Fruit fly (Drosophila melanogaster) whole organism, prepupa: ENCODE measurements around the gene ymp.

Experiments
- Blimp-1 ChIP-seq: fragments of 200-800 bp; sonication (Bioruptor generic); optimal IDR thresholded peaks from 3 replicates; lab custom pipeline; 2017; ENCODE audit warnings: missing biosample characterization, missing genetic modification characterization, mild to moderate bottlenecking, moderate library complexity, missing genetic modification reagents
- CG10631 ChIP-seq: fragments of 200-800 bp; sonication (Bioruptor generic); optimal IDR thresholded peaks from 2 replicates; lab custom pipeline; 2016; ENCODE audit warnings: missing biosample characterization, missing genetic modification characterization
- CG10669 ChIP-seq: fragments of 200-800 bp; sonication (Bioruptor generic); optimal IDR thresholded peaks from 3 replicates; lab custom pipeline; 2018; ENCODE audit warnings: missing biosample characterization, mild to moderate bottlenecking, missing genetic modification characterization, moderate library complexity
- CG11294 ChIP-seq: fragments of 200-800 bp; sonication (Bioruptor generic); IDR thresholded peaks from 2 replicates; pipeline ENCODE4 v1.3.6; 2022; ENCODE audit warnings: missing biosample characterization, missing genetic modification characterization
- CG11762 ChIP-seq: fragments of 200-800 bp; sonication (Bioruptor generic); optimal IDR thresholded peaks from 3 replicates; lab custom pipeline; 2016; ENCODE audit warnings: missing biosample characterization, missing genetic modification characterization; ENCODE audit not compliant: insufficient read depth
- CG15336 ChIP-seq: fragments of 200-800 bp; sonication (Bioruptor generic); IDR thresholded peaks from 2 replicates; pipeline ENCODE4 v1.3.6; 2022; ENCODE audit warnings: missing biosample characterization, missing genetic modification characterization
- CG1621 ChIP-seq: fragments of 200-800 bp; sonication (Bioruptor generic); optimal IDR thresholded peaks from 3 replicates; lab custom pipeline; 2018; ENCODE audit warnings: missing biosample characterization, mild to moderate bottlenecking, missing genetic modification characterization
- CG16779 ChIP-seq: fragments of 200-800 bp; sonication (Bioruptor generic); optimal IDR thresholded peaks from 3 replicates; lab custom pipeline; 2017; ENCODE audit warnings: missing biosample characterization, mild to moderate bottlenecking, missing genetic modification characterization
- CG3032 ChIP-seq: fragments of 200-800 bp; optimal IDR thresholded peaks from 2 replicates; lab custom pipeline; 2019; ENCODE audit warnings: missing biosample characterization, mild to moderate bottlenecking, missing genetic modification characterization, moderate library complexity
- CG31627 ChIP-seq: fragments of 200-800 bp; sonication (Bioruptor generic); optimal IDR thresholded peaks from 3 replicates; lab custom pipeline; 2016; ENCODE audit warnings: missing biosample characterization, missing genetic modification characterization
- CG32006 ChIP-seq: fragments of 200-800 bp; sonication (Bioruptor generic); optimal IDR thresholded peaks from 3 replicates; lab custom pipeline; 2017; ENCODE audit warnings: missing biosample characterization, mild to moderate bottlenecking, missing genetic modification characterization
- CG3919 ChIP-seq: fragments of 200-800 bp; sonication (Bioruptor generic); optimal IDR thresholded peaks from 3 replicates; lab custom pipeline; 2016; ENCODE audit warnings: missing biosample characterization, missing genetic modification characterization
- CG6163 ChIP-seq: fragments of 200-800 bp; sonication (Bioruptor generic); IDR thresholded peaks from 3 replicates; pipeline ENCODE4 v1.3.6; 2022; ENCODE audit warnings: missing biosample characterization, missing genetic modification characterization
- CG6276 ChIP-seq: fragments of 200-800 bp; sonication (Bioruptor generic); optimal IDR thresholded peaks from 2 replicates; lab custom pipeline; 2017; ENCODE audit warnings: missing biosample characterization, mild to moderate bottlenecking, missing genetic modification characterization
- CG6792 ChIP-seq: fragments of 200-800 bp; sonication (Bioruptor generic); optimal IDR thresholded peaks from 3 replicates; lab custom pipeline; 2016; ENCODE audit warnings: missing biosample characterization, missing genetic modification characterization
- CG6808 ChIP-seq: fragments of 200-800 bp; sonication (Bioruptor generic); optimal IDR thresholded peaks from 3 replicates; lab custom pipeline; 2017; ENCODE audit warnings: missing biosample characterization, missing genetic modification characterization, mild to moderate bottlenecking, moderate library complexity, missing genetic modification reagents
- CG6854 ChIP-seq: fragments of 200-800 bp; sonication (Bioruptor generic); optimal IDR thresholded peaks from 2 replicates; lab custom pipeline; 2017; ENCODE audit warnings: missing biosample characterization, mild to moderate bottlenecking, missing genetic modification characterization
- CG7368 ChIP-seq: fragments of 200-800 bp; sonication (Bioruptor generic); optimal IDR thresholded peaks from 3 replicates; lab custom pipeline; 2016; ENCODE audit warnings: missing biosample characterization, missing genetic modification characterization
- CG8119 ChIP-seq: fragments of 200-800 bp; sonication (Bioruptor generic); IDR thresholded peaks from 3 replicates; pipeline ENCODE4 v1.3.6; 2022; ENCODE audit warnings: missing biosample characterization, missing genetic modification characterization
- CG8632 ChIP-seq: fragments of 200-800 bp; sonication (Bioruptor generic); optimal IDR thresholded peaks from 3 replicates; lab custom pipeline; 2016; ENCODE audit warnings: missing biosample characterization, missing genetic modification characterization
- Eip75B ChIP-seq: fragments of 200-800 bp; sonication (Bioruptor generic); optimal IDR thresholded peaks from 3 replicates; lab custom pipeline; 2016; ENCODE audit warnings: missing biosample characterization, missing genetic modification characterization
- Eip78C ChIP-seq: fragments of 200-800 bp; sonication (Bioruptor generic); peaks from one replicate; lab custom pipeline; 2016; ENCODE audit warnings: missing biosample characterization, missing genetic modification characterization
- Ets96B ChIP-seq: fragments of 200-800 bp; optimal IDR thresholded peaks from 2 replicates; lab custom pipeline; 2019; ENCODE audit warnings: missing biosample characterization, mild to moderate bottlenecking, missing genetic modification characterization, moderate library complexity
- Gug ChIP-seq: fragments of 200-800 bp; sonication (Bioruptor generic); IDR thresholded peaks from 2 replicates; pipeline ENCODE4 v1.3.6; 2022; ENCODE audit warnings: missing biosample characterization, missing genetic modification characterization
- Hr38 ChIP-seq: sonication (Bioruptor generic); optimal IDR thresholded peaks from 2 replicates; lab custom pipeline; 2016; ENCODE audit warnings: missing biosample characterization, missing genetic modification characterization
- Hr39 ChIP-seq: fragments of 200-800 bp; sonication (Bioruptor generic); optimal IDR thresholded peaks from 2 replicates; lab custom pipeline; 2016; ENCODE audit warnings: missing biosample characterization, missing genetic modification characterization
- Met ChIP-seq: fragments of 200-800 bp; sonication (Bioruptor generic); optimal IDR thresholded peaks from 3 replicates; lab custom pipeline; 2016; ENCODE audit warnings: missing biosample characterization, missing genetic modification characterization
- Sox14 ChIP-seq: fragments of 200-800 bp; sonication (Bioruptor generic); optimal IDR thresholded peaks from 3 replicates; lab custom pipeline; 2016; ENCODE audit warnings: missing biosample characterization, missing genetic modification characterization
- Sox15 ChIP-seq: fragments of 200-800 bp; sonication (Bioruptor generic); optimal IDR thresholded peaks from 3 replicates; lab custom pipeline; 2016; ENCODE audit warnings: missing biosample characterization, missing genetic modification characterization
- achi ChIP-seq: fragments of 200-800 bp; sonication (Bioruptor generic); optimal IDR thresholded peaks from 3 replicates; lab custom pipeline; 2016; ENCODE audit warnings: missing biosample characterization, missing genetic modification characterization
- acj6 ChIP-seq: fragments of 200-800 bp; sonication (Bioruptor generic); optimal IDR thresholded peaks from 3 replicates; lab custom pipeline; 2016; ENCODE audit warnings: missing biosample characterization, missing genetic modification characterization
- cyc ChIP-seq: fragments of 200-800 bp; sonication (Bioruptor generic); optimal IDR thresholded peaks from 3 replicates; lab custom pipeline; 2016; ENCODE audit warnings: missing biosample characterization, missing genetic modification characterization
- dac ChIP-seq: fragments of 200-800 bp; sonication (Bioruptor generic); optimal IDR thresholded peaks from 2 replicates; lab custom pipeline; 2017; ENCODE audit warnings: missing biosample characterization, mild to moderate bottlenecking, missing genetic modification characterization
- dsx ChIP-seq: fragments of 200-800 bp; optimal IDR thresholded peaks from 3 replicates; lab custom pipeline; 2019; ENCODE audit warnings: missing biosample characterization, mild to moderate bottlenecking, missing genetic modification characterization, moderate library complexity; ENCODE audit not compliant: poor library complexity, severe bottlenecking
- eg ChIP-seq: fragments of 200-800 bp; sonication (Bioruptor generic); IDR thresholded peaks from 3 replicates; pipeline ENCODE4 v1.3.6; 2022; ENCODE audit warnings: missing biosample characterization, missing genetic modification characterization
- esn ChIP-seq: fragments of 200-800 bp; sonication (Bioruptor generic); optimal IDR thresholded peaks from 2 replicates; lab custom pipeline; 2016; ENCODE audit warnings: missing biosample characterization, mild to moderate bottlenecking, missing genetic modification characterization, moderate library complexity
- lz ChIP-seq: fragments of 200-800 bp; sonication (Bioruptor generic); optimal IDR thresholded peaks from 3 replicates; lab custom pipeline; 2016; ENCODE audit warnings: missing biosample characterization, missing genetic modification characterization
- pdm3 ChIP-seq: fragments of 200-800 bp; sonication (Bioruptor generic); optimal IDR thresholded peaks from 3 replicates; lab custom pipeline; 2016; ENCODE audit warnings: missing biosample characterization, missing genetic modification characterization
- salr ChIP-seq, 2 experiments: fragments of 200-800 bp; sonication (Bioruptor generic); optimal IDR thresholded peaks; 3 replicates each; lab custom pipeline; 2016 to 2018; ENCODE audit warnings: missing biosample characterization in 2 of 2, missing genetic modification characterization in 2 of 2, mild to moderate bottlenecking in 1 of 2
- spab ChIP-seq: fragments of 200-800 bp; sonication (Bioruptor generic); optimal IDR thresholded peaks from 2 replicates; lab custom pipeline; 2017; ENCODE audit warnings: missing biosample characterization, mild to moderate bottlenecking, missing genetic modification characterization, missing genetic modification reagents
- topi ChIP-seq: fragments of 200-800 bp; sonication (Bioruptor generic); optimal IDR thresholded peaks from 3 replicates; lab custom pipeline; 2016; ENCODE audit warnings: missing biosample characterization, missing genetic modification characterization
- vri ChIP-seq: fragments of 200-800 bp; sonication (Bioruptor generic); optimal IDR thresholded peaks from 3 replicates; lab custom pipeline; 2016; ENCODE audit warnings: missing biosample characterization, mild to moderate bottlenecking, missing genetic modification characterization

The ymp gene

DNA sequence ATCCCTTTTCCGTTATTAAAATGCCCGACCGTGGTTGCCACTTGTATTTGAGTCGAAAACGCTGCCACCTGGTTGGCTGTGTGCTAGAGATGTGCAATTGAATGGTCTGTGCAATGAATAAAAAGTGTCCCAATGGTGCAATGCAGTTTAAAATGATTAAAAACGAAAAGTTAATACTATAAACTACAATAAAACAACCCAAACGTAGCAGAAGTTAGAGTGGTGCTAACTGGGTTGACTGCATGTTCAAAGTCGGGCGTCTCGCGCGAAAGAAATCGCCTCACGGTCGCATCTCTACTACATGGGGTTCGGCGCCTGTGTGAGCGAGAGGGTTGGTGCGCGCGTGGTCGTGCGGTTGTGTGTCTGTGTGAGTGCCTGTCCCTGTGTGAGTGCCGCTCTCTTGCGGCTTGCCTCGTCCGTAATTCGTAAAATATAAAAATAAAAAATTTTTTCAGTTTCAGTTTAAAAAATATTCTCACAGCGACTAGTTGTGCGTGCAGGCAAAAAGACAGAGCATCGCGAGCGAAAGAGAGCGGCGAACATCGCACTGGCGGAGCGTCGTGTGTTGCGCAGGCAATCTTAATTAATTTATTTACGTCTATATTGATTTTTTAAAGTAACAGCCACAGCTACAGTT is 38.1 kb upstream of the ymp start (continued):
- TF ChIP-seq topi (GFP tag; lab: Kevin White, UChicago) (peak; percentile 85), CG6163 (GFP tag; lab: Robert Waterston, UW) (peak; percentile 86), pdm3 (GFP tag; lab: Kevin White, UChicago) (peak; percentile 88), achi (GFP tag; lab: Kevin White, UChicago) (peak; percentile 81), dac (GFP tag; lab: Kevin White, UChicago) (peak; percentile 85), Ets96B (peak; percentile 78), Eip78C (GFP tag; lab: Kevin White, UChicago) (peak; percentile 93), CG10631 (GFP tag; lab: Kevin White, UChicago) (peak; percentile 92), CG16779 (tag; lab: Kevin White, UChicago) (peak; percentile 81), CG8119 (GFP tag; lab: Robert Waterston, UW) (peak; percentile 68), Met (peak; percentile 90), cyc (peak; percentile 95), CG6792 (GFP tag; lab: Kevin White, UChicago) (peak; percentile 85), Gug (GFP tag; lab: Robert Waterston, UW) (peak; percentile 81), CG15336 (peak; percentile 71), vri (GFP tag; lab: Kevin White, UChicago) (peak; percentile 48), acj6 (GFP tag; lab: Kevin White, UChicago) (peak; percentile 87), CG10669 (peak; percentile 78)

- no peak for TF ChIP-seq Hr39 (GFP tag; lab: Kevin White, UChicago)
- no peak for TF ChIP-seq CG10631 (GFP tag; lab: Kevin White, UChicago)
- peak; percentile 14 for TF ChIP-seq achi (GFP tag; lab: Kevin White, UChicago)
- TF ChIP-seq CG7368 (GFP tag; lab: Kevin White, UChicago), result no peak
- peak; percentile 65 for TF ChIP-seq Eip78C (GFP tag; lab: Kevin White, UChicago)
- TF ChIP-seq CG10669, result peak; percentile 19
- peak; percentile 31 for TF ChIP-seq CG6808 (GFP tag; lab: Kevin White, UChicago)
- peak; percentile 9 for TF ChIP-seq Ets96B
- peak; percentile 3 for TF ChIP-seq spab (GFP tag; lab: Kevin White, UChicago)
- peak; percentile 14 for TF ChIP-seq Eip75B (GFP tag; lab: Kevin White, UChicago)
- TF ChIP-seq CG6163 (GFP tag; lab: Robert Waterston, UW), result 0 out of 3 replicates have a peak, but pooled peaks have one; percentile 26
Measured at dm6 chr3R:25644172-25644571, 35.2 kb upstream of the ymp start.

- TF ChIP-seq CG6163 (GFP tag; lab: Robert Waterston, UW), result peak; percentile 88
- peak; percentile 91 for TF ChIP-seq vri (GFP tag; lab: Kevin White, UChicago)
- peak; percentile 86 for TF ChIP-seq CG10631 (GFP tag; lab: Kevin White, UChicago)
- TF ChIP-seq eg, result peak; percentile 31; the same call in 1 of the 3 replicates
- peak; percentile 90 for TF ChIP-seq CG3919
- no peak for TF ChIP-seq CG11294 (GFP tag; lab: Robert Waterston, UW)
- TF ChIP-seq CG6792 (GFP tag; lab: Kevin White, UChicago), result peak; percentile 92
- TF ChIP-seq Blimp-1, result peak; percentile 81
- TF ChIP-seq salr (GFP tag; optimal IDR thresholded peaks at IDR 0.05; lab: Kevin White, UChicago), result peak; percentile 13 to 49
- peak; percentile 87 for TF ChIP-seq CG31627 (GFP tag; lab: Kevin White, UChicago)
- TF ChIP-seq CG15336, result peak; percentile 31; the same call in 1 of the 2 replicates
- TF ChIP-seq CG3032 (tag; lab: Kevin White, UChicago), result peak; percentile 86
- peak; percentile 78 for TF ChIP-seq CG1621 (tag; lab: Kevin White, UChicago)
- TF ChIP-seq Sox15, result peak; percentile 76
- peak; percentile 84 for TF ChIP-seq CG11762 (GFP tag; lab: Kevin White, UChicago)
- no peak for TF ChIP-seq CG6276 (GFP tag; lab: Kevin White, UChicago)
- peak; percentile 86 for TF ChIP-seq Hr39 (GFP tag; lab: Kevin White, UChicago)
- peak; percentile 96 for TF ChIP-seq esn (GFP tag; lab: Kevin White, UChicago)
- peak; percentile 33; the same call in 1 of the 2 replicates for TF ChIP-seq Gug (GFP tag; lab: Robert Waterston, UW)
- peak; percentile 94 for TF ChIP-seq Met
- TF ChIP-seq Eip78C (GFP tag; lab: Kevin White, UChicago), result peak; percentile 98
- TF ChIP-seq spab (GFP tag; lab: Kevin White, UChicago), result peak; percentile 81
- peak; percentile 47; the same call in 1 of the 3 replicates for TF ChIP-seq CG8119 (GFP tag; lab: Robert Waterston, UW)
- TF ChIP-seq CG10669, result peak; percentile 83
- TF ChIP-seq Sox14 (GFP tag; lab: Kevin White, UChicago), result peak; percentile 83
- TF ChIP-seq CG7368 (GFP tag; lab: Kevin White, UChicago), result peak; percentile 86
- peak; percentile 92 for TF ChIP-seq lz (GFP tag; lab: Kevin White, UChicago)
- peak; percentile 85 for TF ChIP-seq pdm3 (GFP tag; lab: Kevin White, UChicago)
- TF ChIP-seq CG8632 (GFP tag; lab: Kevin White, UChicago), result peak; percentile 87
- TF ChIP-seq CG6808 (GFP tag; lab: Kevin White, UChicago), result peak; percentile 89
- no peak for TF ChIP-seq Hr38 (GFP tag; lab: Kevin White, UChicago)
- peak; percentile 43 for TF ChIP-seq CG16779 (tag; lab: Kevin White, UChicago)
- TF ChIP-seq CG6854, result peak; percentile 94
- peak; percentile 83 for TF ChIP-seq dsx (GFP tag; lab: Kevin White, UChicago)
- TF ChIP-seq Ets96B, result peak; percentile 83
- peak; percentile 52 for TF ChIP-seq CG32006
- no peak for TF ChIP-seq dac (GFP tag; lab: Kevin White, UChicago)
Measured at dm6 chr3R:25640463-25640862, 31.5 kb upstream of the ymp start.
